Worm (Caenorhabditis elegans) whole organism, L2 larva: Measurements from ENCODE around the gene cgr-1.

Source experiments
- F13H6.1 ChIP-seq: sonication (generic microtip); optimal IDR thresholded peaks from 2 replicates; lab custom pipeline; 2016; ENCODE audit warnings: missing genetic modification characterization, missing compliant biosample characterization
- nhr-12 ChIP-seq: fragments of 150-350 bp; optimal IDR thresholded peaks from 2 replicates; lab custom pipeline; 2014; ENCODE audit warnings: missing biosample characterization, missing genetic modification characterization
- nhr-237 ChIP-seq: fragments of 150-350 bp; optimal IDR thresholded peaks from 2 replicates; lab custom pipeline; 2014; ENCODE audit warnings: missing biosample characterization, missing genetic modification characterization
- zag-1 ChIP-seq: fragments of 150-350 bp; optimal IDR thresholded peaks from 2 replicates; lab custom pipeline; 2014; ENCODE audit warnings: missing biosample characterization, missing genetic modification characterization

DNA sequence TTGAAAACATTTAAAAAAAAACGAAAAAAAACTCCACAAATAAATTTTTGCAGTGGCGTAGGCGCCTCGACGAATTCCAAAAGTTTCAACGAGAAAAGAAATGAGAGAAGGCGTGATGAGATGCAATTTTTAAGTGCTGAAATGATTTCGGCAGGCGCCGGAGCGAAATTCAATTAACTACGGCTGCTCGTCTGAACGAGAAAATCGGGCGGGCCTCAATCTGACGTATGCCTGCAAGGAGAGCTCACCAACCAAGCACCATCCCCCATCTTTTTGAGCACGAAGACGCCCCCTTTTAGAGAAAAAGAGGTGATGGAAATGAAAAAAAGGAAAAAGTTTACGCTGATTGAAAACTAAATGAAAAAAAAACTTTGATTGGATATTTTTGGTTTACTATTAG lies 34.5 kb upstream of the cgr-1 start:
- TF ChIP-seq nhr-12 (tag; lab: Kevin White, UChicago) (no peak), F13H6.1 (no peak), nhr-237 (no peak), zag-1 (no peak)
